Worm (Caenorhabditis elegans) whole organism, L3 larva: ENCODE results near the gene C44B12.3.

Source experiments
- ama-1 ChIP-seq: fragments of 150-350 bp; optimal IDR thresholded peaks from 2 replicates; lab custom pipeline; 2018
- ceh-28 ChIP-seq: fragments of 150-350 bp; optimal IDR thresholded peaks from 2 replicates; lab custom pipeline; 2014; ENCODE audit warnings: missing biosample characterization, missing genetic modification reagents, missing genetic modification characterization
- egl-27 ChIP-seq: sonication (generic microtip); optimal IDR thresholded peaks from 4 replicates; lab custom pipeline; 2017; ENCODE audit warnings: missing biosample characterization, missing genetic modification reagents, missing genetic modification characterization
- eor-1 ChIP-seq, 2 experiments: fragments of 150-350 bp; optimal IDR thresholded peaks; 2 replicates each; lab custom pipeline; 2014 to 2018; ENCODE audit warnings: missing biosample characterization in 2 of 2, missing genetic modification characterization in 2 of 2
- nfya-1 ChIP-seq: sonication (generic microtip); optimal IDR thresholded peaks from 2 replicates; lab custom pipeline; 2017; ENCODE audit warnings: missing genetic modification characterization, mild to moderate bottlenecking, missing compliant biosample characterization, antibody characterized with exemption, moderate library complexity; ENCODE audit not compliant: insufficient read depth
- nhr-237 ChIP-seq: fragments of 150-350 bp; optimal IDR thresholded peaks from 2 replicates; lab custom pipeline; 2014; ENCODE audit warnings: missing biosample characterization, missing genetic modification characterization
- pqm-1 ChIP-seq: fragments of 150-350 bp; optimal IDR thresholded peaks from 2 replicates; lab custom pipeline; 2017; ENCODE audit warnings: missing biosample characterization, missing genetic modification characterization, inconsistent platforms
- tbx-2 ChIP-seq: sonication (generic microtip); optimal IDR thresholded peaks from 2 replicates; lab custom pipeline; 2016; ENCODE audit warnings: mild to moderate bottlenecking, missing genetic modification characterization, missing compliant biosample characterization
- ztf-11 ChIP-seq: fragments of 150-350 bp; optimal IDR thresholded peaks from 2 replicates; lab custom pipeline; 2014; ENCODE audit warnings: missing biosample characterization, missing genetic modification characterization

- TF ChIP-seq ama-1 (lab: Kevin White, UChicago) (no peak), tbx-2 (tag; lab: Kevin White, UChicago) (no peak), ztf-11 (tag; lab: Kevin White, UChicago) (no peak), pqm-1 (tag; lab: Kevin White, UChicago) (no peak), ceh-28 (tag; lab: Kevin White, UChicago) (no peak), egl-27 (tag; lab: Kevin White, UChicago) (no peak), nfya-1 (tag; lab: Kevin White, UChicago) (no peak), nhr-237 (no peak), eor-1 (tag; optimal IDR thresholded peaks at IDR 0.05; lab: Kevin White, UChicago) (no peak)
Measured at ce11 chrIV:1113638-1114037, 9.1 kb downstream of the C44B12.3 start, which contains the start of gene srx-14.
